Worm (Caenorhabditis elegans) whole organism, L4/young adult: ENCODE data around the gene npl-4.2.

ENCODE experiments used
- dao-5 ChIP-seq: sonication (generic microtip); optimal IDR thresholded peaks from 2 replicates; lab custom pipeline; 2016; ENCODE audit warnings: missing genotype, missing genetic modification characterization, moderate library complexity, missing compliant biosample characterization
- him-1 ChIP-seq: sonication (generic microtip); optimal IDR thresholded peaks from 2 replicates; lab custom pipeline; 2016; ENCODE audit warnings: missing genotype, missing genetic modification reagents, missing genetic modification characterization, missing compliant biosample characterization

DNA sequence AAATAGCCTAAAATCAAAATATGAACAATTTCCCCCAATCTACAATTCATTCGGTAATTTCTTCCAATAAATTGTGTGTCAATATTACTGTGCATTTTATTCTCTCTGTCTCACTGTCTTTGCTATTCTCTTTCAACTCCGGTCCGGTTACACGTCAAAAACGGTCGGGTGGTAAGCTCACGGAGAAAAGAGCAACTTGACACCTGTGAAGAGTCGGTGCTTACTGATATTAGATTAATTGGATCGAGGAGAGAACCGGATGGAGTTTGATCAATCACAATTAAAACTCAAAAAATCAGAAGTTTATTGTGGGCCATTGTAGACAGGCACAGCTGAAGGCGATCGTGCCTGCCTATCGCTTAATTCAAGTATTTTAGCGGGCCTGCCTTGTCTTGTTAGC is 47.8 kb upstream of the npl-4.2 start:
- TF ChIP-seq dao-5 (no peak), him-1 (no peak)
